Worm (Caenorhabditis elegans) whole organism, midembryonic: ENCODE data around the gene comt-1.

Source experiments
- T22C8.4 ChIP-seq: fragments of 200-800 bp; sonication (Bioruptor generic); IDR thresholded peaks from 2 replicates; pipeline ENCODE4 v1.3.6; 2022; ENCODE audit warnings: missing genetic modification characterization, missing compliant biosample characterization
- cog-1 ChIP-seq: sonication (generic microtip); optimal IDR thresholded peaks from 2 replicates; lab custom pipeline; 2016; ENCODE audit warnings: missing genetic modification characterization, missing compliant biosample characterization
- flt-1 ChIP-seq: fragments of 200-800 bp; sonication (Bioruptor generic); IDR thresholded peaks from 2 replicates; pipeline ENCODE4 v1.3.6; 2022; ENCODE audit warnings: missing genetic modification characterization, missing compliant biosample characterization
- klf-2 ChIP-seq: fragments of 200-800 bp; sonication (Bioruptor generic); conservative IDR thresholded peaks from 2 replicates; pipeline ENCODE4 v1.3.6; 2022; ENCODE audit warnings: missing genetic modification reagents, missing genetic modification characterization, missing compliant biosample characterization
- med-1 ChIP-seq: sonication (generic microtip); optimal IDR thresholded peaks from 2 replicates; lab custom pipeline; 2017; ENCODE audit warnings: missing genetic modification characterization, mild to moderate bottlenecking, missing compliant biosample characterization, antibody characterized with exemption, missing genetic modification reagents; ENCODE audit not compliant: insufficient read depth
- ref-1 ChIP-seq: fragments of 200-800 bp; sonication (Bioruptor generic); conservative IDR thresholded peaks from 2 replicates; pipeline ENCODE4 v1.3.6; 2022; ENCODE audit warnings: missing genetic modification reagents, missing genetic modification characterization, missing compliant biosample characterization
- tab-1 ChIP-seq: fragments of 200-800 bp; sonication (Bioruptor generic); IDR thresholded peaks from 2 replicates; pipeline ENCODE4 v1.3.6; 2022; ENCODE audit warnings: missing genetic modification characterization, missing compliant biosample characterization
- ztf-23 ChIP-seq: fragments of 200-800 bp; sonication (Bioruptor generic); IDR thresholded peaks from 2 replicates; pipeline ENCODE4 v1.3.6; 2022; ENCODE audit warnings: missing genetic modification reagents, missing genetic modification characterization, missing compliant biosample characterization
- ztf-29 ChIP-seq: fragments of 200-800 bp; sonication (Bioruptor generic); IDR thresholded peaks from 2 replicates; pipeline ENCODE4 v1.3.6; 2022; ENCODE audit warnings: missing genetic modification reagents, missing genetic modification characterization, missing compliant biosample characterization

- TF ChIP-seq ztf-23 (peak; percentile 54; the same call in 1 of the 2 replicates), T22C8.4 (no peak), klf-2 (0 out of 2 replicates have a peak, but pooled peaks have one; percentile 60), med-1 (no peak), flt-1 (GFP tag; lab: Robert Waterston, UW) (peak; percentile 83), ztf-29 (peak; percentile 69), cog-1 (tag; lab: Kevin White, UChicago) (peak; percentile 59), tab-1 (GFP tag; lab: Robert Waterston, UW) (peak; percentile 63; the same call in 1 of the 2 replicates), ref-1 (no peak)
Observed at ce11 chrX:2885318-2885908, 23.1 kb upstream of the comt-1 start, which contains the start of gene vang-1.
